Worm (Caenorhabditis elegans): Measurements from ENCODE around the gene ZK1248.5.
A peak's percentile ranks its signal among the peaks of the same experiment; 100 is the strongest.

The ZK1248.5 gene

ce11 chrII:5779866-5780265, 30.4 kb upstream of the ZK1248.5 start (continued):
- TF ChIP-seq ceh-16 (tag; optimal IDR thresholded peaks at IDR 0.05) (no peak), nhr-237 (tag; optimal IDR thresholded peaks at IDR 0.05) (no peak), sma-3 (GFP tag; optimal IDR thresholded peaks at IDR 0.05) (no peak), ztf-1 (GFP tag; conservative IDR thresholded peaks at IDR 0.05) (no peak), ztf-11 (tag; optimal IDR thresholded peaks at IDR 0.05) (no peak)

ce11 chrII:5781935-5782921, 28.1 kb upstream of the ZK1248.5 start, which contains the start of gene K05F1.6:
TSS of gene K05F1.6 (plus strand) at chrII:5782520.
- TF ChIP-seq C34F6.9 (tag; optimal IDR thresholded peaks at IDR 0.05), result peak; percentile 21
- TF ChIP-seq lin-13 (GFP tag; optimal IDR thresholded peaks at IDR 0.05), result peak; percentile 70
- peak; percentile 65 for TF ChIP-seq nhr-21 (tag; optimal IDR thresholded peaks at IDR 0.05)
- no peak for TF ChIP-seq alr-1 (tag; optimal IDR thresholded peaks at IDR 0.05)
- peak; percentile 63 for TF ChIP-seq sma-3 (GFP tag; optimal IDR thresholded peaks at IDR 0.05)
- peak; percentile 28 to 50 for TF ChIP-seq lsy-2 (tag; optimal IDR thresholded peaks at IDR 0.05)
- TF ChIP-seq fos-1 (tag; optimal IDR thresholded peaks at IDR 0.05), result peak; percentile 29
- TF ChIP-seq sma-9 (GFP tag; optimal IDR thresholded peaks at IDR 0.05), result peak; percentile 62
- no peak for TF ChIP-seq sma-9 (tag; optimal IDR thresholded peaks at IDR 0.05)
- peak; percentile 10 for TF ChIP-seq unc-55 (GFP tag; optimal IDR thresholded peaks at IDR 0.05)
- TF ChIP-seq crh-2 (tag; optimal IDR thresholded peaks at IDR 0.05), result peak; percentile 63
- peak; percentile 59 for TF ChIP-seq nhr-129 (tag; optimal IDR thresholded peaks at IDR 0.05)
- TF ChIP-seq F13H6.1 (tag; optimal IDR thresholded peaks at IDR 0.05), result peak; percentile 68
- no peak for TF ChIP-seq mdl-1 (tag; optimal IDR thresholded peaks at IDR 0.05)
- no peak for TF ChIP-seq nhr-25 (tag; optimal IDR thresholded peaks at IDR 0.05)
- peak; percentile 70 for TF ChIP-seq Y55F3AM.14 (GFP tag; optimal IDR thresholded peaks at IDR 0.05)
- peak; percentile 48 for TF ChIP-seq lin-11 (tag; optimal IDR thresholded peaks at IDR 0.05)
- no peak for TF ChIP-seq blmp-1 (tag; optimal IDR thresholded peaks at IDR 0.05; ENCODE audit: insufficient read depth)
- TF ChIP-seq sem-4 (tag; optimal IDR thresholded peaks at IDR 0.05), result peak; percentile 26

- TF ChIP-seq unc-62 (GFP tag; optimal IDR thresholded peaks at IDR 0.05), result no peak
- no peak for TF ChIP-seq zag-1 (tag; optimal IDR thresholded peaks at IDR 0.05)
- no peak for TF ChIP-seq crh-2 (tag; optimal IDR thresholded peaks at IDR 0.05)
These were observed 24.8 kb upstream of the ZK1248.5 start for ce11 chrII:5785504-5785903.

ce11 chrII:5788815-5789214, 21.5 kb upstream of the ZK1248.5 start, which contains the start of gene K05F1.13:
TSS of gene K05F1.13 (plus strand) at chrII:5789115.
- no peak for TF ChIP-seq sma-3 (GFP tag; optimal IDR thresholded peaks at IDR 0.05)
- no peak for TF ChIP-seq C34F6.9 (tag; optimal IDR thresholded peaks at IDR 0.05)
- no peak for TF ChIP-seq ama-1 (optimal IDR thresholded peaks at IDR 0.05)
- no peak for TF ChIP-seq nhr-10 (tag; optimal IDR thresholded peaks at IDR 0.05)
- TF ChIP-seq egl-27 (tag; optimal IDR thresholded peaks at IDR 0.05), result no peak
- TF ChIP-seq fos-1 (tag; optimal IDR thresholded peaks at IDR 0.05), result no peak
- TF ChIP-seq dmd-4 (tag; optimal IDR thresholded peaks at IDR 0.05), result no peak
- TF ChIP-seq lin-13 (GFP tag; optimal IDR thresholded peaks at IDR 0.05), result no peak

ce11 chrII:5790313-5790773, 20.0 kb upstream of the ZK1248.5 start, which contains the start of gene lect-2:
TSS of gene lect-2 (plus strand) at chrII:5790723.
- TF ChIP-seq nhr-129 (tag; optimal IDR thresholded peaks at IDR 0.05), result peak; percentile 40
- TF ChIP-seq fos-1 (tag; optimal IDR thresholded peaks at IDR 0.05), result no peak
- TF ChIP-seq ama-1 (optimal IDR thresholded peaks at IDR 0.05), result no peak
- TF ChIP-seq F13H6.1 (tag; optimal IDR thresholded peaks at IDR 0.05), result peak; percentile 22
- no peak for TF ChIP-seq lin-39 (tag; optimal IDR thresholded peaks at IDR 0.05)
- no peak for TF ChIP-seq nhr-6 (tag; optimal IDR thresholded peaks at IDR 0.05)
- peak in 1 of 2 experiments; percentile 28 for TF ChIP-seq lsy-2 (tag; optimal IDR thresholded peaks at IDR 0.05)
- no peak for TF ChIP-seq ztf-4 (tag; optimal IDR thresholded peaks at IDR 0.05)
- TF ChIP-seq nhr-25 (tag; optimal IDR thresholded peaks at IDR 0.05), result no peak
- peak; percentile 65 for TF ChIP-seq sma-9 (GFP tag; optimal IDR thresholded peaks at IDR 0.05)
- no peak for TF ChIP-seq sma-9 (tag; optimal IDR thresholded peaks at IDR 0.05)
- peak; percentile 39 for TF ChIP-seq elt-1 (tag; optimal IDR thresholded peaks at IDR 0.05)
- TF ChIP-seq C34F6.9 (tag; optimal IDR thresholded peaks at IDR 0.05), result peak; percentile 11
- TF ChIP-seq nhr-237 (tag; optimal IDR thresholded peaks at IDR 0.05), result no peak

All from whole organism, L2 larva.